Worm (Caenorhabditis elegans): ENCODE measurements around the gene mlc-7.
"Not testable (repeated sequence)": the region's sequence is repeated elsewhere in the genome, so short reads cannot be mapped to it uniquely, and the experiment has no call there.

mlc-7 gene

ce11 chrIII:13751144-13751543 is at the start of gene mlc-7:
Gene mlc-7, plus strand, starts transcription at chrIII:13751444.
- not testable (repeated sequence) for TF ChIP-seq bed-3 (GFP tag; optimal IDR thresholded peaks at IDR 0.05); hlh-1 (tag; optimal IDR thresholded peaks at IDR 0.05); blmp-1 (tag; optimal IDR thresholded peaks at IDR 0.05)

- no peak for TF ChIP-seq ceh-83 (GFP tag; optimal IDR thresholded peaks at IDR 0.05)
- no peak for TF ChIP-seq mls-2 (tag; optimal IDR thresholded peaks at IDR 0.05)
- TF ChIP-seq sem-2 (GFP tag; optimal IDR thresholded peaks at IDR 0.05) = no peak
- TF ChIP-seq lsy-2 (tag; optimal IDR thresholded peaks at IDR 0.05) = no peak
- no peak for TF ChIP-seq snpc-4 (tag; optimal IDR thresholded peaks at IDR 0.05)
- TF ChIP-seq ham-2 (GFP tag; optimal IDR thresholded peaks at IDR 0.05) = no peak
- no peak for TF ChIP-seq ceh-43 (GFP tag; optimal IDR thresholded peaks at IDR 0.05)
- TF ChIP-seq ztf-11 (tag; optimal IDR thresholded peaks at IDR 0.05) = no peak
- TF ChIP-seq unc-62 (GFP tag; optimal IDR thresholded peaks at IDR 0.05) = no peak
- TF ChIP-seq nhr-12 (tag; optimal IDR thresholded peaks at IDR 0.05) = no peak
- no peak for TF ChIP-seq lin-13 (tag; optimal IDR thresholded peaks at IDR 0.05)
- no peak for TF ChIP-seq M03D4.4 (tag; optimal IDR thresholded peaks at IDR 0.05)
These were observed 49.6 kb upstream of the mlc-7 start, which contains the start of gene lit-1 for ce11 chrIII:13701691-13702090. Gene lit-1, plus strand, starts transcription at chrIII:13701991.

ce11 chrIII:13708415-13708814 is 42.8 kb upstream of the mlc-7 start:
- no peak for TF ChIP-seq hlh-1 (tag; optimal IDR thresholded peaks at IDR 0.05)
- no peak for TF ChIP-seq ztf-11 (tag; optimal IDR thresholded peaks at IDR 0.05)
- no peak for TF ChIP-seq sptf-1 (tag; optimal IDR thresholded peaks at IDR 0.05)
- no peak for TF ChIP-seq mls-2 (tag; optimal IDR thresholded peaks at IDR 0.05)
- TF ChIP-seq nhr-12 (tag; optimal IDR thresholded peaks at IDR 0.05) = no peak
- TF ChIP-seq lin-32 (GFP tag; optimal IDR thresholded peaks at IDR 0.05) = no peak
- TF ChIP-seq nhr-237 (tag; optimal IDR thresholded peaks at IDR 0.05) = no peak
- TF ChIP-seq M03D4.4 (tag; optimal IDR thresholded peaks at IDR 0.05) = no peak
- TF ChIP-seq lin-13 (tag; optimal IDR thresholded peaks at IDR 0.05) = no peak
- no peak for TF ChIP-seq ham-2 (GFP tag; optimal IDR thresholded peaks at IDR 0.05)
- TF ChIP-seq nhr-2 (tag; optimal IDR thresholded peaks at IDR 0.05) = no peak
- TF ChIP-seq mep-1 (tag; optimal IDR thresholded peaks at IDR 0.05) = no peak
- TF ChIP-seq lsy-2 (tag; optimal IDR thresholded peaks at IDR 0.05) = no peak
- no peak for TF ChIP-seq mab-5 (tag; optimal IDR thresholded peaks at IDR 0.05)
- TF ChIP-seq unc-62 (GFP tag; optimal IDR thresholded peaks at IDR 0.05) = no peak

DNA sequence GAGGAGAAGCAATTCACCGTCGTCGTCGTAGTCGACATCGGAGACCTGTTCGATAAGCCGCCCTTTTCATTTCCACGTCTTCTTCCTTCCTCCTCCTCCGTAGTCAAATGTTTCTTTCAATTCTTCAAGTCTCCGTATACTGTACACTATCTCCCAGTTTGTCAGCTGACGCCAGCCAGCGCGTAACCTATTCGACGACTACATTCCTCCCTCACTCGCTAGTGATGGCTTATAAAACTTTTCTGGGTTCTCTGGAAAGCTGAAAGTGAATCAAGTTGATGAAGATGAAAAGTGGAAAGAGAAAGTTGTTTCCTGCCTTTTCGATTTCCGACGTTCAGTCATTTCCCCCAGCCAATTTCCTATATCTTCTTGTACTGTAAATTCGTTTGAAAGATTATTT is 42.1 kb upstream of the mlc-7 start:
- TF ChIP-seq blmp-1 (tag; optimal IDR thresholded peaks at IDR 0.05) (peak; percentile 48), unc-120 (tag; optimal IDR thresholded peaks at IDR 0.05; ENCODE audit: poor library complexity, severe bottlenecking) (no peak), hlh-1 (tag; optimal IDR thresholded peaks at IDR 0.05) (peak; percentile 43), pha-4 (tag; optimal IDR thresholded peaks at IDR 0.05) (no peak)

DNA sequence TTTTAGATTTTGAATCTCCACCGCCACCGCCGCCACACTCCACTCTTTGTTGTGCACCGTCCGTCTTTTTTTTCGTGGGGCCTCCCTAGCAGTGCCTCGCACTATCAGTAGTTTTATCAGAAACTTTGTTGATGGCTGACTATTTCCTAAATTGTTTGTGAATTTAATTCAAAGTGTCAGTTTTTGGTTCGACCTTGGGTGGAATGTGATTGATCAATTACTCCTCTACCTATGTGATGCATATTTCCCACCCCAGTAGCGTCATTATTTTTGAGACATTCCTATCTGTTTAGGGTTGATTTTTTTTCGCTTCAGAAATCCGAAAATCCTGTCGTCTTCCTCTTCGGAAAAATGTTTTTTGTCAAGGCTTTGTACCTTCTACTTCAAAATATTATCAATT is 40.6 kb upstream of the mlc-7 start:
- no peak for TF ChIP-seq drap-1 (GFP tag; optimal IDR thresholded peaks at IDR 0.05)
- TF ChIP-seq sem-2 (GFP tag; optimal IDR thresholded peaks at IDR 0.05) = no peak
- no peak for TF ChIP-seq unc-120 (tag; optimal IDR thresholded peaks at IDR 0.05; ENCODE audit: poor library complexity, severe bottlenecking)
- TF ChIP-seq cnd-1 (tag; optimal IDR thresholded peaks at IDR 0.05) = no peak

DNA sequence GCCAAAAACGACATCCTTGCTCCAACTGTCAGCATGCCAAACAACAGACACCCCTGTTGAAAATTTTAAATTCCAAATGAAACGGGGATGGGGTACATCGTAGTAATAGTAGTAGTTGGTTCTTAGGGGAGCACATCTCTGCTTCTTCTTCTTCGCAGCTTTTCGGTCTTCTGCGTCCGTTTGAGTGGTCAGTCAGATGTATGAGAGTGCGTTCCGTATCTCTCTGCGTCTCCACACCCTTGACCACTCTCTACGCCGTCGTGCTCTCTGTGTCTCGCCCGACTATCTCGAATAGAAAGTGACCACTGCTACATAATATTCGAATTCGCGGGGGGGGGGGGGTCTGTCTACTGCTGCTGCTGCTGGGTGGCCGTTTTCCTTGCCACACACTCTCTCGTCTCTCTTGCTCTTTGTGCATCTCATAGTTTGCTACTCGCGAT is 38.4 kb upstream of the mlc-7 start:
- TF ChIP-seq snpc-4 (tag; optimal IDR thresholded peaks at IDR 0.05) (no peak), nhr-76 (tag; optimal IDR thresholded peaks at IDR 0.05) (no peak), lin-13 (tag; optimal IDR thresholded peaks at IDR 0.05) (no peak), nhr-28 (tag; optimal IDR thresholded peaks at IDR 0.05) (no peak), lin-32 (GFP tag; optimal IDR thresholded peaks at IDR 0.05) (no peak), mls-2 (tag; optimal IDR thresholded peaks at IDR 0.05) (peak; percentile 71), ztf-11 (tag; optimal IDR thresholded peaks at IDR 0.05) (no peak), bed-3 (GFP tag; optimal IDR thresholded peaks at IDR 0.05) (peak; percentile 23), drap-1 (GFP tag; optimal IDR thresholded peaks at IDR 0.05) (peak; percentile 28), cnd-1 (tag; optimal IDR thresholded peaks at IDR 0.05) (peak; percentile 53), sptf-1 (tag; optimal IDR thresholded peaks at IDR 0.05) (peak; percentile 60), ceh-43 (GFP tag; optimal IDR thresholded peaks at IDR 0.05) (no peak), M03D4.4 (tag; optimal IDR thresholded peaks at IDR 0.05) (no peak), nhr-12 (tag; optimal IDR thresholded peaks at IDR 0.05) (no peak), hlh-1 (tag; optimal IDR thresholded peaks at IDR 0.05) (peak; percentile 69), sem-2 (GFP tag; optimal IDR thresholded peaks at IDR 0.05) (peak; percentile 29), unc-62 (GFP tag; optimal IDR thresholded peaks at IDR 0.05) (peak; percentile 53), blmp-1 (tag; optimal IDR thresholded peaks at IDR 0.05) (no peak), tbx-8 (GFP tag; optimal IDR thresholded peaks at IDR 0.05) (no peak), elt-3 (tag; optimal IDR thresholded peaks at IDR 0.05) (no peak), nhr-237 (tag; optimal IDR thresholded peaks at IDR 0.05) (peak; percentile 57), elt-1 (tag; optimal IDR thresholded peaks at IDR 0.05; ENCODE audit: borderline replicate concordance, insufficient read depth) (no peak), mep-1 (tag; optimal IDR thresholded peaks at IDR 0.05) (no peak), mab-5 (tag; optimal IDR thresholded peaks at IDR 0.05) (no peak), nhr-2 (tag; optimal IDR thresholded peaks at IDR 0.05) (no peak), zip-8 (tag; optimal IDR thresholded peaks at IDR 0.05) (no peak), unc-39 (tag; optimal IDR thresholded peaks at IDR 0.05) (no peak), ham-2 (GFP tag; optimal IDR thresholded peaks at IDR 0.05) (peak; percentile 62), flh-1 (GFP tag; optimal IDR thresholded peaks at IDR 0.05) (no peak), lsy-2 (tag; optimal IDR thresholded peaks at IDR 0.05) (peak; percentile 53), ceh-83 (GFP tag; optimal IDR thresholded peaks at IDR 0.05) (no peak), pha-4 (tag; optimal IDR thresholded peaks at IDR 0.05) (peak; percentile 95), ceh-39 (tag; optimal IDR thresholded peaks at IDR 0.05) (no peak), ces-1 (GFP tag; optimal IDR thresholded peaks at IDR 0.05) (peak; percentile 27), unc-120 (tag; optimal IDR thresholded peaks at IDR 0.05; ENCODE audit: poor library complexity, severe bottlenecking) (peak; percentile 5)

All from whole organism, mixed stage, embryonic.